Fruit fly (Drosophila melanogaster) whole organism, embryonic: Measurements from ENCODE around the gene P5CDh1.

Experiments used
- Aef1 ChIP-seq: fragments of 200-800 bp; sonication (Bioruptor generic); IDR thresholded peaks from 3 replicates; pipeline ENCODE4 v1.3.6; 2022; ENCODE audit warnings: missing biosample characterization, missing genetic modification characterization
- Bgb ChIP-seq: fragments of 200-800 bp; sonication (Bioruptor generic); IDR thresholded peaks from 2 replicates; pipeline ENCODE4 v1.3.6; 2022; ENCODE audit warnings: missing biosample characterization, missing genetic modification characterization; ENCODE audit not compliant: partially characterized antibody
- BtbVII ChIP-seq: fragments of 200-800 bp; sonication (Bioruptor generic); optimal IDR thresholded peaks from 3 replicates; lab custom pipeline; 2017; ENCODE audit warnings: missing biosample characterization, mild to moderate bottlenecking, missing genetic modification characterization
- Bteb2 ChIP-seq: fragments of 200-800 bp; sonication (Bioruptor generic); optimal IDR thresholded peaks from 2 replicates; lab custom pipeline; 2016; ENCODE audit warnings: missing biosample characterization, missing genetic modification characterization
- CG12391 ChIP-seq: fragments of 200-800 bp; sonication (Bioruptor generic); optimal IDR thresholded peaks from 3 replicates; lab custom pipeline; 2018; ENCODE audit warnings: missing biosample characterization, mild to moderate bottlenecking, missing genetic modification characterization, moderate library complexity
- CG14014 ChIP-seq: fragments of 200-800 bp; sonication (Bioruptor generic); IDR thresholded peaks from 2 replicates; pipeline ENCODE4 v1.3.6; 2022; ENCODE audit warnings: missing biosample characterization, missing genetic modification characterization
- CG15073 ChIP-seq: fragments of 200-800 bp; sonication (Bioruptor generic); optimal IDR thresholded peaks from 2 replicates; lab custom pipeline; 2016; ENCODE audit warnings: missing biosample characterization, missing genetic modification characterization
- CG1529 ChIP-seq: fragments of 200-800 bp; sonication (Bioruptor generic); optimal IDR thresholded peaks from 3 replicates; lab custom pipeline; 2018; ENCODE audit warnings: missing biosample characterization, missing genetic modification characterization
- CG15514 ChIP-seq: fragments of 200-800 bp; sonication (Bioruptor generic); optimal IDR thresholded peaks from 3 replicates; lab custom pipeline; 2017; ENCODE audit warnings: missing biosample characterization, missing genetic modification characterization, mild to moderate bottlenecking, moderate library complexity, missing genetic modification reagents
- CG17186 ChIP-seq: fragments of 200-800 bp; sonication (Bioruptor generic); optimal IDR thresholded peaks from 3 replicates; lab custom pipeline; 2017; ENCODE audit warnings: missing biosample characterization, missing genetic modification reagents, missing genetic modification characterization
- CG17328 ChIP-seq: fragments of 200-800 bp; sonication (Bioruptor generic); IDR thresholded peaks from 2 replicates; pipeline ENCODE4 v1.3.6; 2022; ENCODE audit warnings: missing biosample characterization, missing genetic modification characterization
- CG2199 ChIP-seq: fragments of 200-800 bp; sonication (Bioruptor generic); IDR thresholded peaks from 3 replicates; pipeline ENCODE4 v1.3.6; 2022; ENCODE audit warnings: missing biosample characterization, missing genetic modification characterization
- CG34422 ChIP-seq: fragments of 200-800 bp; sonication (Bioruptor generic); IDR thresholded peaks from 3 replicates; pipeline ENCODE4 v1.3.6; 2022; ENCODE audit warnings: missing biosample characterization, missing genetic modification characterization
- CG4282 ChIP-seq: fragments of 200-800 bp; sonication (Bioruptor generic); optimal IDR thresholded peaks from 2 replicates; lab custom pipeline; 2016; ENCODE audit warnings: missing biosample characterization, missing genetic modification characterization
- CG5245 ChIP-seq: fragments of 200-800 bp; sonication (Bioruptor generic); optimal IDR thresholded peaks from 3 replicates; lab custom pipeline; 2016; ENCODE audit warnings: missing biosample characterization, missing genetic modification characterization
- CG6689 ChIP-seq: fragments of 200-800 bp; sonication (Bioruptor generic); IDR thresholded peaks from 2 replicates; pipeline ENCODE4 v1.3.6; 2022; ENCODE audit warnings: missing biosample characterization, missing genetic modification characterization
- CG7928 ChIP-seq: fragments of 200-800 bp; sonication (Bioruptor generic); optimal IDR thresholded peaks from 2 replicates; lab custom pipeline; 2017; ENCODE audit warnings: missing biosample characterization, mild to moderate bottlenecking, missing genetic modification characterization
- CG9609 ChIP-seq: fragments of 200-800 bp; sonication (Bioruptor generic); optimal IDR thresholded peaks from 3 replicates; lab custom pipeline; 2016; ENCODE audit warnings: missing biosample characterization, missing genetic modification characterization
- CG9932 ChIP-seq: fragments of 200-800 bp; sonication (Bioruptor generic); IDR thresholded peaks from 2 replicates; pipeline ENCODE4 v1.3.6; 2022; ENCODE audit warnings: missing biosample characterization, missing genetic modification characterization
- CHES-1-like ChIP-seq: fragments of 200-800 bp; sonication (Bioruptor generic); optimal IDR thresholded peaks from 2 replicates; lab custom pipeline; 2016; ENCODE audit warnings: missing biosample characterization, missing genetic modification characterization
- CTCF ChIP-seq: fragments of 200-800 bp; sonication (Bioruptor generic); optimal IDR thresholded peaks from 2 replicates; lab custom pipeline; 2017; ENCODE audit warnings: missing biosample characterization, mild to moderate bottlenecking, missing genetic modification characterization, moderate library complexity
- Dref ChIP-seq: fragments of 200-800 bp; sonication (Bioruptor generic); IDR thresholded peaks from 2 replicates; pipeline ENCODE4 v1.3.6; 2022; ENCODE audit warnings: missing biosample characterization, missing genetic modification characterization
- Lim3 ChIP-seq: fragments of 200-800 bp; sonication (Bioruptor generic); IDR thresholded peaks from 2 replicates; pipeline ENCODE4 v1.3.6; 2022; ENCODE audit warnings: missing biosample characterization, missing genetic modification characterization
- MTF-1 ChIP-seq: fragments of 200-800 bp; sonication (Bioruptor generic); optimal IDR thresholded peaks from 2 replicates; lab custom pipeline; 2018; ENCODE audit warnings: missing biosample characterization, mild to moderate bottlenecking, missing genetic modification characterization, borderline replicate concordance
- Myb ChIP-seq: fragments of 200-800 bp; sonication (Bioruptor generic); optimal IDR thresholded peaks from 2 replicates; lab custom pipeline; 2016; ENCODE audit warnings: missing biosample characterization, missing genetic modification characterization
- Scr ChIP-seq: fragments of 200-800 bp; sonication (Bioruptor generic); IDR thresholded peaks from 2 replicates; pipeline ENCODE4 v1.3.6; 2022; ENCODE audit warnings: missing biosample characterization, missing genetic modification characterization; ENCODE audit not compliant: partially characterized antibody
- Sin3A ChIP-seq: fragments of >200 bp; optimal IDR thresholded peaks from 2 replicates; lab custom pipeline; 2018
- Sry-β ChIP-seq: fragments of 200-800 bp; sonication (Bioruptor generic); optimal IDR thresholded peaks from 2 replicates; lab custom pipeline; 2018; ENCODE audit warnings: missing biosample characterization, mild to moderate bottlenecking, missing genetic modification characterization, moderate library complexity
- ash1 ChIP-seq: fragments of 200-800 bp; sonication (Bioruptor generic); optimal IDR thresholded peaks from 2 replicates; lab custom pipeline; 2018; ENCODE audit warnings: missing biosample characterization, mild to moderate bottlenecking, missing genetic modification characterization
- bbx ChIP-seq: fragments of 200-800 bp; sonication (Bioruptor generic); IDR thresholded peaks from 2 replicates; pipeline ENCODE4 v1.3.6; 2022; ENCODE audit warnings: missing biosample characterization, missing genetic modification characterization; ENCODE audit not compliant: partially characterized antibody
- bsh ChIP-seq, 2 experiments: fragments of 200-800 bp; sonication (Bioruptor generic); optimal IDR thresholded peaks; 2 replicates each; lab custom pipeline; 2017 to 2018; ENCODE audit warnings: mild to moderate bottlenecking in 2 of 2, missing biosample characterization in 2 of 2, missing genetic modification characterization in 2 of 2, moderate library complexity in 1 of 2
- cato ChIP-seq: fragments of 200-800 bp; sonication (Bioruptor generic); optimal IDR thresholded peaks from 2 replicates; lab custom pipeline; 2016; ENCODE audit warnings: missing biosample characterization, missing genetic modification characterization, borderline replicate concordance
- chn ChIP-seq: fragments of 200-800 bp; sonication (Bioruptor generic); optimal IDR thresholded peaks from 2 replicates; lab custom pipeline; 2016; ENCODE audit warnings: missing biosample characterization, missing genetic modification characterization
- dimm ChIP-seq: fragments of 200-800 bp; sonication (Bioruptor generic); IDR thresholded peaks from 2 replicates; pipeline ENCODE4 v1.3.6; 2022; ENCODE audit warnings: missing biosample characterization, missing genetic modification characterization
- dm ChIP-seq: fragments of 200-800 bp; sonication (Bioruptor generic); optimal IDR thresholded peaks from 3 replicates; lab custom pipeline; 2016; ENCODE audit warnings: missing biosample characterization, missing genetic modification characterization
- eve ChIP-seq, 2 experiments: fragments of >200 bp; optimal IDR thresholded peaks; 2 replicates each; lab custom pipeline; 2017; ENCODE audit warnings: missing biosample characterization in 2 of 2, missing genetic modification characterization in 2 of 2
- fd64A ChIP-seq: fragments of 200-800 bp; sonication (Bioruptor generic); optimal IDR thresholded peaks from 3 replicates; lab custom pipeline; 2018; ENCODE audit warnings: missing biosample characterization, mild to moderate bottlenecking, missing genetic modification characterization
- grn ChIP-seq: fragments of 200-800 bp; sonication (Bioruptor generic); optimal IDR thresholded peaks from 3 replicates; lab custom pipeline; 2017; ENCODE audit warnings: missing biosample characterization, missing genetic modification characterization
- kah ChIP-seq: fragments of 200-800 bp; sonication (Bioruptor generic); optimal IDR thresholded peaks from 2 replicates; lab custom pipeline; 2018; ENCODE audit warnings: missing biosample characterization, mild to moderate bottlenecking, missing genetic modification characterization
- kni ChIP-seq: fragments of 200-800 bp; sonication (Bioruptor generic); optimal IDR thresholded peaks from 3 replicates; lab custom pipeline; 2017; ENCODE audit warnings: mild to moderate bottlenecking, missing biosample characterization, missing genetic modification reagents, missing genetic modification characterization
- mirr ChIP-seq: fragments of 200-800 bp; sonication (Bioruptor generic); optimal IDR thresholded peaks from 3 replicates; lab custom pipeline; 2018; ENCODE audit warnings: missing biosample characterization, mild to moderate bottlenecking, missing genetic modification characterization
- nau ChIP-seq: fragments of 200-800 bp; sonication (Bioruptor generic); optimal IDR thresholded peaks from 3 replicates; lab custom pipeline; 2017; ENCODE audit warnings: missing biosample characterization, mild to moderate bottlenecking, missing genetic modification characterization, missing genetic modification reagents
- nom ChIP-seq: fragments of 200-800 bp; sonication (Bioruptor generic); optimal IDR thresholded peaks from 2 replicates; lab custom pipeline; 2017; ENCODE audit warnings: missing biosample characterization, missing genetic modification characterization, mild to moderate bottlenecking, moderate library complexity, missing genetic modification reagents
- pho ChIP-seq: fragments of 200-800 bp; sonication (Bioruptor generic); optimal IDR thresholded peaks from 2 replicates; lab custom pipeline; 2016; ENCODE audit warnings: missing biosample characterization, missing genetic modification characterization
- repo ChIP-seq: fragments of 200-800 bp; sonication (Bioruptor generic); optimal IDR thresholded peaks from 2 replicates; lab custom pipeline; 2016; ENCODE audit warnings: missing biosample characterization, missing genetic modification characterization
- schlank ChIP-seq: fragments of 200-800 bp; sonication (Bioruptor generic); optimal IDR thresholded peaks from 2 replicates; lab custom pipeline; 2018; ENCODE audit warnings: missing biosample characterization, mild to moderate bottlenecking, missing genetic modification characterization
- seq ChIP-seq: fragments of 200-800 bp; sonication (Bioruptor generic); IDR thresholded peaks from 2 replicates; pipeline ENCODE4 v1.3.6; 2022; ENCODE audit warnings: missing biosample characterization, missing genetic modification characterization
- tin ChIP-seq: fragments of 200-800 bp; sonication (Bioruptor generic); optimal IDR thresholded peaks from 3 replicates; lab custom pipeline; 2016; ENCODE audit warnings: missing biosample characterization, missing genetic modification characterization
- tup ChIP-seq: fragments of 200-800 bp; sonication (Bioruptor generic); optimal IDR thresholded peaks from 2 replicates; lab custom pipeline; 2016; ENCODE audit warnings: missing biosample characterization, mild to moderate bottlenecking, missing genetic modification characterization, moderate library complexity
- usp ChIP-seq: fragments of >200 bp; optimal IDR thresholded peaks from 2 replicates; lab custom pipeline; 2017; ENCODE audit warnings: missing biosample characterization, missing genetic modification characterization
- vfl ChIP-seq: fragments of 200-800 bp; sonication (Bioruptor generic); optimal IDR thresholded peaks from 2 replicates; lab custom pipeline; 2016; ENCODE audit warnings: missing biosample characterization, missing genetic modification characterization
- zen2 ChIP-seq: fragments of 200-800 bp; sonication (Bioruptor generic); IDR thresholded peaks from 3 replicates; pipeline ENCODE4 v1.3.6; 2022; ENCODE audit warnings: missing biosample characterization, missing genetic modification characterization; ENCODE audit not compliant: partially characterized antibody

The P5CDh1 gene

dm6 chr3L:21841079-21841478 lies at the start of gene P5CDh1 (continued):
- TF ChIP-seq nom (GFP tag; lab: Kevin White, UChicago) = no peak
- no peak for TF ChIP-seq Aef1
- TF ChIP-seq Dref (GFP tag; lab: Robert Waterston, UW) = peak; percentile 98
- TF ChIP-seq CG9609 (GFP tag; lab: Kevin White, UChicago) = peak; percentile 45
- peak; percentile 37 for TF ChIP-seq CTCF (GFP tag; lab: Kevin White, UChicago)
- peak; percentile 49; the same call in 1 of the 2 replicates for TF ChIP-seq CG14014
- no peak for TF ChIP-seq cato (GFP tag; lab: Kevin White, UChicago)
- no peak for TF ChIP-seq CG6689 (GFP tag; lab: Robert Waterston, UW)
- TF ChIP-seq Lim3 (GFP tag; lab: Robert Waterston, UW) = no peak
- peak; percentile 42 for TF ChIP-seq tin (GFP tag; lab: Kevin White, UChicago)
- TF ChIP-seq nau (GFP tag; lab: Kevin White, UChicago) = no peak
- no peak for TF ChIP-seq CG1529
- TF ChIP-seq CG15514 (GFP tag; lab: Kevin White, UChicago) = peak; percentile 78
- TF ChIP-seq CG17328 (GFP tag; lab: Robert Waterston, UW) = peak; percentile 42; the same call in 1 of the 2 replicates
- TF ChIP-seq mirr (GFP tag; lab: Kevin White, UChicago) = peak; percentile 3
- peak; percentile 93 for TF ChIP-seq bbx (GFP tag; lab: Robert Waterston, UW)
- peak; percentile 92 for TF ChIP-seq Myb (GFP tag; lab: Kevin White, UChicago)
- no peak for TF ChIP-seq eve (GFP tag; optimal IDR thresholded peaks at IDR 0.05; lab: Kevin White, UChicago)
- TF ChIP-seq CG34422 = peak; percentile 38; the same call in 1 of the 3 replicates
- no peak for TF ChIP-seq BtbVII
- peak; percentile 1 for TF ChIP-seq MTF-1 (GFP tag; lab: Kevin White, UChicago)
- TF ChIP-seq vfl = peak; percentile 15
- TF ChIP-seq zen2 (GFP tag; lab: Robert Waterston, UW) = peak; percentile 94
- TF ChIP-seq CG17186 (GFP tag; lab: Kevin White, UChicago) = peak; percentile 27
- no peak for TF ChIP-seq dimm (GFP tag; lab: Robert Waterston, UW)
- peak; percentile 3 for TF ChIP-seq CG7928 (GFP tag; lab: Kevin White, UChicago)
- TF ChIP-seq kah (GFP tag; lab: Kevin White, UChicago) = no peak
- TF ChIP-seq Sry-β = no peak
- no peak for TF ChIP-seq repo (GFP tag; lab: Kevin White, UChicago)
- TF ChIP-seq pho = peak; percentile 30
- no peak for TF ChIP-seq CG12391 (tag; lab: Kevin White, UChicago)
- TF ChIP-seq bsh (GFP tag; optimal IDR thresholded peaks at IDR 0.05; lab: Kevin White, UChicago) = peak in 1 of 2 experiments; percentile 11
- no peak for TF ChIP-seq CG5245 (GFP tag; lab: Kevin White, UChicago)
- TF ChIP-seq kni = no peak
- TF ChIP-seq CHES-1-like (GFP tag; lab: Kevin White, UChicago) = peak; percentile 37
- TF ChIP-seq tup (GFP tag; lab: Kevin White, UChicago) = no peak
- peak; percentile 24 for TF ChIP-seq Bteb2
- no peak for TF ChIP-seq CG2199 (GFP tag; lab: Robert Waterston, UW)
- TF ChIP-seq seq = no peak
- peak; percentile 95 for TF ChIP-seq Bgb (GFP tag; lab: Robert Waterston, UW)
- TF ChIP-seq CG4282 = peak; percentile 11
- TF ChIP-seq ash1 = no peak
- TF ChIP-seq chn (GFP tag; lab: Kevin White, UChicago) = no peak
- peak; percentile 86 for TF ChIP-seq Scr (GFP tag; lab: Robert Waterston, UW)
- TF ChIP-seq Sin3A (lab: Kevin White, UChicago) = peak; percentile 43
- no peak for TF ChIP-seq grn
- no peak for TF ChIP-seq usp (GFP tag; lab: Kevin White, UChicago)
- no peak for TF ChIP-seq schlank (tag; lab: Kevin White, UChicago)
- no peak for TF ChIP-seq fd64A (GFP tag; lab: Kevin White, UChicago)
- TF ChIP-seq CG15073 (GFP tag; lab: Kevin White, UChicago) = no peak
- TF ChIP-seq dm (GFP tag; lab: Kevin White, UChicago) = no peak
- TF ChIP-seq CG9932 (GFP tag; lab: Robert Waterston, UW) = peak; percentile 76
